Worm (Caenorhabditis elegans): Measurements from ENCODE around the gene puf-12.

DNA sequence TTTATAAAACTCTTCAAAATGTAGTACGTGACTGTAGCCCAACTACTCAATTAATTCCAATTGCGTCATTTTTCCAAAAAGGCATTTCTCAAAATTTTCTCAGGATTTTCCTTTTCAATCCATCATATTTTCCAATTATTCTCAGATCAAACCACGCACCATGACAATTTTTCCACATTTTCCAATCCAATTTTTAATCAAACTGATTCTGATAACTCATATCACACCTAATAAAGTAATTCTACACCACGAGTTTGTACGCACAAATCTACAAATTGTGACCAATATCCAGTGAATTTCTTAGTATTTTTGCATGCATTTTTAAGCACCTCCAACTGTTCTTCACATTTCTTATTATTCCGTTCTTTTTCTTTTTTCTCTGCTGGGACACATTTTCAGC, 48.6 kb upstream of the puf-12 start:
- no peak for TF ChIP-seq ztf-11 (tag; optimal IDR thresholded peaks at IDR 0.05)
- TF ChIP-seq skn-1 (tag; optimal IDR thresholded peaks at IDR 0.05): no peak
- TF ChIP-seq nhr-12 (tag; optimal IDR thresholded peaks at IDR 0.05): no peak
- TF ChIP-seq xbp-1 (tag; optimal IDR thresholded peaks at IDR 0.05): no peak
- TF ChIP-seq alr-1 (tag; optimal IDR thresholded peaks at IDR 0.05; ENCODE audit: borderline replicate concordance): no peak
